Worm (Caenorhabditis elegans) whole organism, L4/young adult: Measurements from ENCODE around the gene srh-217.

Experiments
- dao-5 ChIP-seq: sonication (generic microtip); optimal IDR thresholded peaks from 2 replicates; lab custom pipeline; 2016; ENCODE audit warnings: missing genotype, missing genetic modification characterization, moderate library complexity, missing compliant biosample characterization
- him-1 ChIP-seq: sonication (generic microtip); optimal IDR thresholded peaks from 2 replicates; lab custom pipeline; 2016; ENCODE audit warnings: missing genotype, missing genetic modification reagents, missing genetic modification characterization, missing compliant biosample characterization

DNA sequence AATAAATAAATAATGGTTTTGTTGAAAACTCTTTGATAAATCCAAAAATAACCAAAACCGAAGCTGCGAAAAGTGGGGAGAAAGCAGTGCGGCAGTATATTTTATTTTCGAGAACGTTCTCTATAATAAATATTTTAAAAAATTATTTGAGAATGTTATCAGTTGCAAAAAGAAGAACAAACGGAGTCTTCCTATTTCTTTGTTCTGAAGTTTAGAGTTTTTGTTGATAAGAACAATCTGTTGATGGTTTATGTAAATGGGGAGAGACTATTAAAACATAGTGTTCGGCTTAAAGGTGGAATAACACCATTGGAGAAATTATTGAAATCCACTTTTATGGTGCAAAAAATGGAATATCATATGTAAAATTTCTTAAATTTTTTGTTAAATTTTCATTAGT lies 17.7 kb upstream of the srh-217 start:
- TF ChIP-seq dao-5 (tag; lab: Kevin White, UChicago) (no peak), him-1 (tag; lab: Kevin White, UChicago) (no peak)
